Worm (Caenorhabditis elegans) whole organism, dauer: ENCODE results near the gene dmsr-16.

Experiments
- unc-62 ChIP-seq: sonication (generic microtip); optimal IDR thresholded peaks from 2 replicates; lab custom pipeline; 2017; ENCODE audit warnings: missing biosample characterization, missing genetic modification reagents, missing genetic modification characterization

The dmsr-16 gene

DNA sequence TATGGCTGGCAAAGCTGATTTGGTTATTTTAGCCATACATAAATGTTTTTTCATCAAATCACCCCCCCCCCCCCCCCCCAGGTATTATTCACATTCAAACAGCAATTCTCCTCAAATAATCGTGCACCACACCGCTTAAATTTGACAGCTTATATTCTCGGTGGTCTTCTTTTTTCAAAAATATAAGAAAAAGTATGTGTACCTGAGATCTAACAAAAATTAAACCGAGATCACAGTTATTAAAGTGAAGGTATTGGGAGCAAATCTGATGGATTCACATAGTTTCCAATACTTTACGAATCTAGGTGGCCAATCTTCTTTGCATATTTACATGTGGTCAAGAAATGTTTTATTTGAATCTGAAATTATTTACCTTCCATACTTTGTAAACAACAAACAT is 28.7 kb downstream of the dmsr-16 start, which contains the start of gene ZC404.15:
Gene ZC404.15 (plus strand): TSS at position 301 of the 400 bp plus-strand sequence.
- TF ChIP-seq unc-62 = no peak

DNA sequence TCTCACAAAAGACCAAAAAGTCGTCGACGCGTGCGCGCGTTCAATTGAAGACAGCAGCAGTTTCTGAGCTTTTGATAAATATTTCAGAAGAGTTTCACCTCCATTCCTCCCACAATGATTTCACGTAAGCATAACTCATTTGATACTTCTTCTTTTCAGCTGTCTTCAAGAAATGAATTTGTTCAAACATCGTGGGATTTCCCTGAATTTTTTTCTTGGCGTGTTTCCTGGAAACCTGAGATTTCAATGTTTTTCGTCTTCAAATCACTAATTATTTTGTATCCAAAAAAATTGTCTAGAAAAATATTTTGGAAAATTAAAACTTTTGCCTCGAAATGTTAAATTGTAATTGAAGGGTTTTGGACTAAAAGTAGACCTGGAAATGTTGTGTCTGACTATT is 30.4 kb downstream of the dmsr-16 start:
- no peak for TF ChIP-seq unc-62

DNA sequence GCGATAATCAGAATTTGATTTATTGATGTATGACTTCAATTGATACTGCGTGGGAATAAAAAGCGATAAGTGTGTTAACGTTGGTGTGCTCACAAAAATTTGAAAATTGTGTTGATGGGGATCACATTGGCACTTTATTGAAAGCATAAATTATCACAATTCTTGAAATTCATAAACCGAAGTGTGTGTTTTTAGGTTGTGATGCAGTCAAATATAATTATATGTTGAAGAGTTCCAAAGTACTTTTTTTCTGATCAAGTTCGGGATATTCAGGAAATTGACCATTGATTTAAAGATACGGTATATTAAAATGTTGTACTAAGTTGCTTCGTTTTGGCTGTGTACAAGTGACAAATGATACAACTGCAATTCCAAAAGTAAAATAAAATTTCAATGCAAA is 33.2 kb downstream of the dmsr-16 start, which contains the start of gene srh-28:
Gene srh-28 (minus strand): TSS at position 101 of the 400 bp plus-strand sequence.
- no peak for TF ChIP-seq unc-62

DNA sequence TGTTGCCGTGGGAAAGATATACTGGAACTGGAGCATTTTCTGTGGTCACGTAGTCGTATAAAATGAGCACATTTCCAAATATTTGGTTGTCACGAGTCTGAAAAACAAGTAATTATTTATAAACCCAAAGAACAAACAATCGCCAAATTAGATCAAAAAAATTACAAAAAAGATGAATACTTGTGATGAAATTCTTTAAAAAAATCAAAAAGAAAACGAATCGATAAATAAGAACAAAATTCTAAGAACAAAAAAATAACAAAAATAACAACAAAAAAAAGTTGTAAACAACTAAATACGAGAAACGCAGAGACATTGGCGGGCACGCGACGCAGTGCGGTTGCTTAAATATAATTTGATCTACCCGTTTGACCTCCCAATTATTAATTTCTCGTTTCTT is 35.1 kb downstream of the dmsr-16 start, which contains the start of gene ZC404.16:
Gene ZC404.16 (minus strand): TSS at position 101 of the 400 bp plus-strand sequence.
- no peak for TF ChIP-seq unc-62

DNA sequence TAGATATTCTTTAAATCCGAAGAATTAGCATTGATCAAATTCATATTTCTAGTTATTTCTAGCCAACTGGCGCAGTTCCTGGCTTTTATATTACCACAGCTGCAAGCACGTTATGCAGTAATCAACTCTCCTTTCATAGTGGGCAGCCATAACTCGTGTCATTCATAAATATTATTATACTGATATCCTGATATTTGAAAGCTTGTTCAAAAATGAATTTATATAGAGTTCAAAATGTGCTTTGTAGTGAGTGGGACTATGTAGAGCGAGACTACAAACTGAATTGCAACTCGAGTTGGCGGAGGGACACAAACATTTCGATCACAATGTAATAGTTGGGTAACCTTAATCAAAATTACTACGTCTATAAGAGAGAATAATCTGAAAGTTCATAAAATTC is 37.2 kb downstream of the dmsr-16 start, which contains the start of gene srh-30:
Gene srh-30 (minus strand): TSS at position 101 of the 400 bp plus-strand sequence.
- TF ChIP-seq unc-62 = no peak

DNA sequence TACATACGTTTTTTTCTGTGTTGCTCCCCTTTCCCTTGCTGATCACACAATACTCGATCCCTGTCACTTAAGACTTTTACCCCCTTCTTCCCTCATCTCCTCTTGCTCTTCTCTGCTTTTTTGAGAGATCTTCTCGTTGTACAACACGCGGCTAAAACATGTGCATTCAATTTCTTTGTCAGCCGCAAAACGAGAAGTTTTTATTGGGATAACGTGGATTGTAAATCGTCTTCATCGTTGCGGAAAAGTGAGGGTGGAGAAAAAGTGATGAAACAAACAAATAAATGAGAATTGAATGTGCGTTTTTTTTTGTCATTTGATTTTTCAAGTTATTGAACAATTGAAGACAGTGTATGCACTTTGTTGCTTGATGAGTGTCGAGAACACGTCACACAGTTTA is 39.4 kb downstream of the dmsr-16 start:
- no peak for TF ChIP-seq unc-62

DNA sequence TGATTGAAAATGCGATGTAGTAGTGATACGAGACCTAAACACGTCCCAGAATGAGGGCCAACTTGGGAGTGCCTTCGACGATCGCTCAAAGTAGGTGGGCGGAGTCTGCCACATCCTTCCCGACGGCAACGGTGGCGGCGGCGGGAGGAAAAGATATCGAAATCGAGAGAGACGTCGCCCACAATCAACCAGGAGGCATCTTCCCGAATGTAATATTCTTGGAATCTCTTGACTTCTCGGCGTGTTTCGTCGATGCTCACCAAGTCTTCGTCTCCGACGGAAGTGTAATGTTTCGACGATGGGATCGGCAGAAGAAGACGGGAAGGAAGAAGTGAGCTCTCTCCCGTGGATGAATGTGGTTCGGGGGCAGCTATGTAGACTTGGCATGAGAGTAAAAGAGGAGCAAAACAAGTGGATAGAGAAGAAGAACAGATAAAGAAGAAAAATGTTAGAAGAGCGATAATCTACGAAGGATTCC is 40.4 kb downstream of the dmsr-16 start, which contains the start of the genes T25F10.1 and clik-1:
Gene T25F10.1 (plus strand): TSS at position 51 of the 478 bp plus-strand sequence.
Gene clik-1 (minus strand): TSS at position 281 of the 478 bp plus-strand sequence.
- TF ChIP-seq unc-62 = no peak

DNA sequence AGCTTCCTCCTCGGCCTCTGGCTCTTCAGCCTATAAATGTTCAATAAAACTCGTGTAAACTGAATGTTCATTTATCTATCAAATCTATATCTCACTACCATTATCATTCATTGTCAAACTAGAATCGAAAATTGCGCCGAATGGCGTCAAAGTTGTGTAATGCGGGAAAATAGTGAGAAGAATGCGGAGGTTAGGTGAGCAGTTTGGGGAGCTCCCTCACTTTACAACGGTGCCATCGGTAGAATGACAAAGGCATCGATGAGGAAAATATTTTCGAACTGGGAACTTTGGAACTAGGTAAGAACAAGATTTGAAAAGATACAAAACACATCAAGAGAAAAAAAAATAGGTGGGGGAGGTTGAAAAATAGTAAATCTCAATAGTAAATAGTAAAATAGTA is 41.3 kb downstream of the dmsr-16 start:
- no peak for TF ChIP-seq unc-62

DNA sequence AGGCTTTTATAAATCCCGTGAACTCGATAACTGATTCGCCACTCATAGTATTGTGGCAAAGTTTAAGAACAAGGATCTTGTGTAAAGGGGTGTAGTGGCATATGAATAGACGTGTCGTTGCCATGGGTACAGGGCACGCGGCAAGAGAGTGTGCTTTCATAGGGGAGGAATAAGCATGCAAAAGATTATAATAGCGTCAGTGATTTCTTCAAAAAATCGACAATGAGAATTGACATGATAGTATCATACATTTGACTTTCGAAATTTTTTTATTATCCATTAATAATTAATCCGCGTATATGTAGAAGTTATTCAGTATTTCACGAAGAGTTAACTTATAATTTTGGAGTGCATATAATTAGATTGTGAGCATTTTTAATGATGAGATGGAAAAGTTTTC is 43.9 kb downstream of the dmsr-16 start, which contains the start of gene bbs-8:
Gene bbs-8 (minus strand): TSS at position 101 of the 400 bp plus-strand sequence.
- no peak for TF ChIP-seq unc-62

DNA sequence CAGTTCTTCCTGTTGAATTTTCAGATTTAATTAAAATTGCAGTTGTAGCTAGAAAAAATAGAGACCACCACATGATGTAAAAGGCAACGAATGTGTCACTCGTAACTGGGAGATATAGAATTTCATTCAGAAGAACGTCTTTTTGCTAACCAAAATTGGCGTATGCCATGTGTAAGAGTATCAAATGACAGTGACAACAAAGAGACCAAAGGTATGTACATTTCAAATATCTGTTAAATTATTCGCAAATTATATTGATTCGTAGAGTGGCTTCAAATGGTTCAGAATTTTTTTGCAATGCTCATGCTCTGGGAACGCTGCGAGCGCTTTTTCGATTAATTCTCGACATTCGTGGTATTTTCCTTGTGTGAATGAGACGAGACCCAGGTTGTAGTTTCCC is 46.5 kb downstream of the dmsr-16 start, which contains the start of gene T25F10.4:
Gene T25F10.4 (minus strand): TSS at position 101 of the 400 bp plus-strand sequence.
- no peak for TF ChIP-seq unc-62

DNA sequence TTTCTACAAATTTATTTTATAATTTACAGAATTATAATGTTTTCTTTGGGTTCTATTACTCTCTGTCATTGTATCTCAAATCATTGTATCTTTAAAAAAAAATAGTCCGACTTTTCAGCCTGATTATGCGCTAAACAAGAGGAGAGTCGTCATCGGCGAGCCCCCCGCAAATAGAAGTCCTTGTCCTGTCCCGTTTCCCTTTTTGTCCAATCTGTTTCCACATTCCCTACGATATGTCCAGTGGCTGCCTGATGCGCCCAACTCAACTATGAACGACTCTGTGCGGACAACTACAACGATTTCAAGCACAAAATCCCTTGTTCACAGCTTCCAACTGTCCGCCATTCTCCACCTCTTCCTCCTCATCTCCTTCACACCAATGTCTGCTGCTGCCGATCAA is 50.8 kb downstream of the dmsr-16 start, which contains the start of gene dbl-1:
Gene dbl-1 (plus strand): TSS at position 119 of the 400 bp plus-strand sequence.
- TF ChIP-seq unc-62 = no peak
